Worm (Caenorhabditis elegans) whole organism, late embryonic: ENCODE results near the gene srm-3.

Source experiments
- ahr-1 ChIP-seq: sonication (generic microtip); optimal IDR thresholded peaks from 2 replicates; lab custom pipeline; 2016; ENCODE audit warnings: missing genetic modification characterization, missing compliant biosample characterization
- ceh-18 ChIP-seq: sonication (generic microtip); optimal IDR thresholded peaks from 2 replicates; lab custom pipeline; 2016; ENCODE audit warnings: missing genetic modification characterization, missing compliant biosample characterization
- ceh-19 ChIP-seq: fragments of 200-800 bp; sonication (Bioruptor generic); optimal IDR thresholded peaks from 2 replicates; lab custom pipeline; 2018; ENCODE audit warnings: mild to moderate bottlenecking, missing genetic modification characterization, missing compliant biosample characterization
- ceh-2 ChIP-seq: sonication (generic microtip); optimal IDR thresholded peaks from 2 replicates; lab custom pipeline; 2016; ENCODE audit warnings: missing genotype, missing genetic modification characterization, missing compliant biosample characterization
- hlh-15 ChIP-seq: sonication (generic microtip); optimal IDR thresholded peaks from 2 replicates; lab custom pipeline; 2016; ENCODE audit warnings: missing genetic modification characterization, missing compliant biosample characterization
- lin-11 ChIP-seq: fragments of 200-800 bp; sonication (Bioruptor generic); optimal IDR thresholded peaks from 2 replicates; lab custom pipeline; 2018; ENCODE audit warnings: mild to moderate bottlenecking, missing genetic modification characterization, missing compliant biosample characterization
- nfya-1 ChIP-seq: sonication (generic microtip); optimal IDR thresholded peaks from 2 replicates; lab custom pipeline; 2017; ENCODE audit warnings: missing genetic modification characterization, mild to moderate bottlenecking, missing compliant biosample characterization, antibody characterized with exemption, moderate library complexity
- pha-2 ChIP-seq: sonication (generic microtip); optimal IDR thresholded peaks from 2 replicates; lab custom pipeline; 2017; ENCODE audit warnings: mild to moderate bottlenecking, missing genetic modification characterization, missing compliant biosample characterization
- pros-1 ChIP-seq: fragments of 150-350 bp; optimal IDR thresholded peaks from 2 replicates; lab custom pipeline; 2014; ENCODE audit warnings: missing biosample characterization, missing genetic modification reagents, missing genetic modification characterization

DNA sequence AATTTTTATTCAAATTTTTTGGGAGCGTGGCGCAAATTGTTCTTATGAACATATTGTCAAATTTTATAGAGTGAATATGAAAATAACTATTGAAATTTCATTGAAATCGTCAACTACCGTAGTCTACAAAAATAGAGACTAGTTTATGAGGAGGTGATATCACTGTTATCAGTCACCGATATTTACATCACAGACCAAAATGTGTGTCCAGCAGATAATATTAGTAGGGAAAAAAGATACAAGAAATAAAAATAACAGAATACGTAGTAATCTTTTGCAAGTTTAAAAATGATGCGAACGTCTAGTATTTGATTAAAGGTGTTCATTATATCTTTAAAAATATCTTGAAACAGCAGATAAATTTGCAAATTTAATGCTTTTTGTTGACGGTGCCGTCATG is 30.5 kb downstream of the srm-3 start:
- TF ChIP-seq lin-11 (tag; lab: Kevin White, UChicago) (no peak), ceh-19 (GFP tag; lab: Kevin White, UChicago) (no peak), hlh-15 (tag; lab: Kevin White, UChicago) (no peak), ceh-18 (tag; lab: Kevin White, UChicago) (no peak), pros-1 (no peak), nfya-1 (tag; lab: Kevin White, UChicago) (no peak), ahr-1 (no peak), pha-2 (tag; lab: Kevin White, UChicago) (no peak), ceh-2 (tag; lab: Kevin White, UChicago) (no peak)
